Fruit fly (Drosophila melanogaster) whole organism, larva: ENCODE measurements around the gene Desat2.
A peak's percentile ranks its signal among the peaks of the same experiment; 100 is the strongest.
"Not testable (repeated sequence)": the region's sequence is repeated elsewhere in the genome, so short reads cannot be mapped to it uniquely, and the experiment has no call there.

Source experiments
- noc ChIP-seq: fragments of 200-800 bp; sonication (Bioruptor generic); optimal IDR thresholded peaks from 3 replicates; lab custom pipeline; 2019; ENCODE audit warnings: missing biosample characterization, mild to moderate bottlenecking, missing genetic modification characterization, moderate library complexity

The Desat2 gene

dm6 chr3R:12448889-12449314 is 12.9 kb downstream of the Desat2 start, which contains the start of gene CG18549:
Gene CG18549 (plus strand): TSS chr3R:12449296.
- peak; percentile 99 for TF ChIP-seq noc (tag; lab: Kevin White, UChicago)

dm6 chr3R:12449617-12450242 is 13.7 kb downstream of the Desat2 start:
- no peak for TF ChIP-seq noc (tag; lab: Kevin White, UChicago)

DNA sequence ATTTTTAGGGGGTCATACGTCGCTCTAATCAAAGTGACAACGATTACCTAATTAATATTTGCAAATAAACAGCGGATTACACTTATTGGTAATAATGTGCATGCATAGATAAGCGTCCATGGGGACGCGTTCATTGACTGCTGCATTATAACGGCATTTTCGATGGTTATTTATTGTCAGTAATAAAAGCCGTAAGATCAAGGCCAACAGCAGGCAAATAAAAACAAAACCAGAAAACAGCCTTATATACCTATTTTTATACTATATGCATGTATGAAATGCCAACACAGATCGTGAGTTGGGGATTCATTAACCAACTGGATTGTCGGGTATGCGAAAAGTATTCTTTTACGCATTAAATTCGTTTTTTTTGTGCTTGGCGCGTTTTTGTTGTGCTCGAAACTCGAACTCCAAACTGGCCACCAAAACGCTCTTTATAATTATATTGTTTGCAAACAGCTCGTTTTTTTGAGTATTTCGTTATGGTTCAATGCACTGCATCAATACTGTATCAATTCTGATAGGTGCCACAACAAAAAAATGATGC is 14.7 kb downstream of the Desat2 start:
- TF ChIP-seq noc (tag; lab: Kevin White, UChicago), result no peak

DNA sequence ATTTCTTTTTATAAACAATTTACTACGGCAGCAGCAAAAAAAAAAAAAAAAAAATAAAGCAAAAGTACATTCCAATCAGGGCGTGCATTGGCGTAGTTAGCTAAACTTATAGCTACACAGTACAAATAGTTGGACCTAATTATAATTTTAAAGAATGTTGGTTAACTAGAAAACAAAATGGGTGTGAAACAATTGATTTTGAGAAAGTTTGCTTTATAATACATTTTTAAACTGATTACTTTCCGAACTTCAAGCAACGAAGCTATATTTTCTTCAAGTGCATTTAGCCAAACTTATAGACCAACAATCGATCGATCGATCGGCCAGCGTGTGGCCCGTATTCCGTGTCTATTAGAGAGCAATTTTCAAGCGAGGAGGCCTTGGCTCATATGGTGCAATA is 15.3 kb downstream of the Desat2 start:
- TF ChIP-seq noc (tag; lab: Kevin White, UChicago), result no peak

DNA sequence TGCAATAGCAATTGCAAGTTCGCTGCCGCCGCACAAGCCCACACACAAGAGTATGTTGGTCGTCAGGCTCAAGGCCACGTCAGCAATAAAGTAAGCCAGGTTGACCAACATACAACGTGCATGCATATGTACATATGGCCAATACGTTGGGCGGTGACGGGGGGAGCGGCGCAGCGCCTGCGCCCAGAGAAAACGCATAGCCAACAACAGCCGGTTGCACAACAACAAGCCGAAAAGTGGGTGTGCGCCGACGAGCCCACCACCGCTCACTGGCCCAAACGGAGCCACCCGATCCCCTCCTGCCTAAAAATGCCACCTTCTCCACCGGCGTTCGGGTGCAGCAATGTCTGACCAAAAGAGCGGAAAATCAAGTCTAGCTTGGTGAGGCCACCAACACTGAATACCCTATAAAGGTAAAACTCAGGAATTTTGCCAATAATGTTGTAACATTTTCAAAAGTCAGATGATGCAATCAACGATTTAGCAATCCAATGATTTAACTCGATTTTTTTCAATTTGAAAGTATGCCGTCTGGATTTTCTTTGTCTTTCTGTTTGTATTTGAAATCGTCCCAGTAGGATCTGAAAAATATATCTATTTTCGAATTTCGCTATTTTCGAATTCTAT is 16.0 kb downstream of the Desat2 start, which contains the start of gene CG5509:
Gene CG5509 (plus strand): TSS at position 577 of the 627 bp plus-strand sequence.
- TF ChIP-seq noc (tag; lab: Kevin White, UChicago), result no peak

DNA sequence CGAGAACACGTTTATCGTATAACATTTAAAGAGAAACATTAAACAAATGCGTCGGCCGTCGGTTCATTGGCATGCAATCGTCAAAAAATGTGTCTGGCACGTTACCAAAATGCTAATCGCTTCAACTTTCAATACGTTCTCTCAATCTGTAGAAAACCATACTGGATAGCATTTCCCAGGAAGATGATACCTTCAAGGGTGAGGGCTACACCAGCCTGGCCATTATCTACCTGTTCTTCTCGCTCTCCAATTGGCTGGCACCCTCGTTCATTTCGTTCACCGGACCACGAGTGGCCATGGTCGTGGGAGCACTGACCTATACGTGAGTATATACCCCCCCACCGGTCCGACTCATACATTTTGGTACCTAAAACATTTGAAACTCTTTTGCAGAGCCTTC is 18.4 kb downstream of the Desat2 start:
- no peak for TF ChIP-seq noc (tag; lab: Kevin White, UChicago)

DNA sequence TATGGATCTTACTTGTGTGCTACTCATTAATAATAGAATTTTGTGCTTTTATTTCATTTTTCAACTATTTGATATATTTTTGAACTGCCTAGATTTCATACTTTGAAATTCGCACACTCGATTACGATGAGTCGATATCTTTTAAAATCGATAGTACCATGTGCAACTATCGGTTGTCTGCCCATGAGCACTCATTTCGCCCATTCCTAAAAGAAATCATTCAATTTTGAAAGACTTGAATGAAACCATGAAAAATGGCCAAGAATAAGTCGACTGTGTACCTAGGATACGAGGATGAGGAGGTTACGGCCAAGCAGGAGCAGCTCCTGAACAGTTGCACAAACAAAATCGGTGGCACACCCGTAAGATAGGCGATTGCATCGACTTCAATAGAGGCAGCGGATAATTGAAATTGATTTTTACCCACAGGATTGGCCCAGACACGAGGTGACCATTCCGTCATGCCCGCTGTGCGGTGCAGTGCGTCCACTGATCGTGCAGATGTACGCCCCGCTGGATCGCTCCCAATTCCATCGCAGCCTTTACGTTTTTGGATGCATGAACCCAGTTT is 20.4 kb downstream of the Desat2 start, which contains the start of gene trus:
Gene trus (plus strand): TSS at position 204 of the 571 bp plus-strand sequence.
- TF ChIP-seq noc (tag; lab: Kevin White, UChicago), result no peak

- TF ChIP-seq noc (tag; lab: Kevin White, UChicago), result no peak
Observed at dm6 chr3R:12459879-12460522, 24.0 kb downstream of the Desat2 start, which contains the start of the genes CG5961 and Polr3C. Gene CG5961 (minus strand): TSS chr3R:12460294. Gene Polr3C (plus strand): TSS chr3R:12460414.

dm6 chr3R:12465198-12465597 is 29.1 kb downstream of the Desat2 start, which contains the start of gene CG5608:
Gene CG5608 (minus strand): TSS chr3R:12465298.
- not testable (repeated sequence) for TF ChIP-seq noc (tag; lab: Kevin White, UChicago)

- not testable (repeated sequence) for TF ChIP-seq noc (tag; lab: Kevin White, UChicago)
Observed at dm6 chr3R:12467675-12468074, 31.6 kb downstream of the Desat2 start, which contains the start of gene Hsp70Ba. Gene Hsp70Ba (minus strand): TSS chr3R:12467776.
